Worm (Caenorhabditis elegans): Measurements from ENCODE around the gene F54F2.14.

Gene F54F2.14

ce11 chrIII:8769253-8769652, 22.1 kb upstream of the F54F2.14 start, which contains the start of gene K02D10.1 (continued):
- TF ChIP-seq ama-1 (optimal IDR thresholded peaks at IDR 0.05) (peak; percentile 64), lsy-2 (tag; optimal IDR thresholded peaks at IDR 0.05) (peak in 1 of 2 experiments; percentile 1), daf-8 (GFP tag; IDR thresholded peaks at IDR 0.05) (no peak)

- TF ChIP-seq hlh-11 (tag; optimal IDR thresholded peaks at IDR 0.05), result peak; percentile 15
- TF ChIP-seq mep-1 (tag; optimal IDR thresholded peaks at IDR 0.05), result no peak
- no peak for TF ChIP-seq nhr-48 (tag; optimal IDR thresholded peaks at IDR 0.05)
- 0 out of 2 replicates have a peak, but pooled peaks have one; percentile 43 for TF ChIP-seq Y105C5A.15 (GFP tag; IDR thresholded peaks at IDR 0.05)
- no peak for TF ChIP-seq ZK546.5 (tag; optimal IDR thresholded peaks at IDR 0.05)
Observed at ce11 chrIII:8770243-8770642, 21.1 kb upstream of the F54F2.14 start.

DNA sequence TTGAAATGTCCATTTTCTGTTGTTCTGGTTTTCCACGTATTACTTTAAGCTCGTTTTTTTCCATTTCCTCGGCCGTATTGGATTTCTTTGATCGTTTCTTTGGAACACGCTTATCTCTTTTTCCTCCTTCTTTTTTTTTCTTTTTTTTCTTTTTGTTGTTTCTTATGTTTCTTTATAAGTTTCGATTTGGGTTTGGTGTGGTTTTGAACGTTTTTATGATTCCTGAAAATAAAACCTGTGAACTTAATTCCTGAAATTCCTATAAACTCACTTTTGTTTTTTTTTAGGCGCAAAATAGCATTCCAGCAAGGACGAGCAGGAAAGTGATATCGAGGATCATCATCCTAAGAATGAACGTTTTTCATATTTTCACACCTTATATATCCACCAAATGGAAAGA, 20.2 kb upstream of the F54F2.14 start, which contains the start of gene K02D10.2:
K02D10.2 (minus strand) TSS at position 101 of the 400 bp plus-strand sequence.
- TF ChIP-seq mep-1 (tag; optimal IDR thresholded peaks at IDR 0.05) (no peak), spr-1 (tag; optimal IDR thresholded peaks at IDR 0.05) (no peak), zip-2 (tag; optimal IDR thresholded peaks at IDR 0.05) (no peak), hlh-11 (tag; optimal IDR thresholded peaks at IDR 0.05) (no peak), ztf-11 (tag; optimal IDR thresholded peaks at IDR 0.05) (no peak), pqm-1 (tag; optimal IDR thresholded peaks at IDR 0.05) (no peak), ctbp-1 (GFP tag; IDR thresholded peaks at IDR 0.05) (no peak), lin-15B (tag; optimal IDR thresholded peaks at IDR 0.05) (no peak), mdt-29 (GFP tag; IDR thresholded peaks at IDR 0.05) (no peak), dmd-8 (GFP tag; IDR thresholded peaks at IDR 0.05) (no peak), nhr-102 (tag; optimal IDR thresholded peaks at IDR 0.05) (no peak), lin-38 (GFP tag; IDR thresholded peaks at IDR 0.05) (no peak), mxl-2 (GFP tag; conservative IDR thresholded peaks at IDR 0.05) (no peak), nhr-11 (tag; optimal IDR thresholded peaks at IDR 0.05) (no peak), aha-1 (tag) (no peak)

ce11 chrIII:8771851-8772250, 19.5 kb upstream of the F54F2.14 start, which contains the start of gene K02D10.3:
TSS of gene K02D10.3 (minus strand) at chrIII:8771951.
- TF ChIP-seq mxl-3 (GFP tag; optimal IDR thresholded peaks at IDR 0.05) (no peak), pha-4 (GFP tag; IDR thresholded peaks at IDR 0.05) (no peak), pha-4 (tag; optimal IDR thresholded peaks at IDR 0.05) (no peak), vab-7 (GFP tag; IDR thresholded peaks at IDR 0.05) (no peak), duxl-1 (tag; optimal IDR thresholded peaks at IDR 0.05; ENCODE audit: poor library complexity) (no peak), zfp-2 (tag; optimal IDR thresholded peaks at IDR 0.05) (no peak), aha-1 (tag) (no peak), Y5F2A.4 (GFP tag; optimal IDR thresholded peaks at IDR 0.05) (no peak), F10B5.3 (tag; optimal IDR thresholded peaks at IDR 0.05) (no peak), lin-29 (GFP tag; IDR thresholded peaks at IDR 0.05) (no peak), nhr-76 (tag; optimal IDR thresholded peaks at IDR 0.05) (no peak), ama-1 (optimal IDR thresholded peaks at IDR 0.05) (no peak)

DNA sequence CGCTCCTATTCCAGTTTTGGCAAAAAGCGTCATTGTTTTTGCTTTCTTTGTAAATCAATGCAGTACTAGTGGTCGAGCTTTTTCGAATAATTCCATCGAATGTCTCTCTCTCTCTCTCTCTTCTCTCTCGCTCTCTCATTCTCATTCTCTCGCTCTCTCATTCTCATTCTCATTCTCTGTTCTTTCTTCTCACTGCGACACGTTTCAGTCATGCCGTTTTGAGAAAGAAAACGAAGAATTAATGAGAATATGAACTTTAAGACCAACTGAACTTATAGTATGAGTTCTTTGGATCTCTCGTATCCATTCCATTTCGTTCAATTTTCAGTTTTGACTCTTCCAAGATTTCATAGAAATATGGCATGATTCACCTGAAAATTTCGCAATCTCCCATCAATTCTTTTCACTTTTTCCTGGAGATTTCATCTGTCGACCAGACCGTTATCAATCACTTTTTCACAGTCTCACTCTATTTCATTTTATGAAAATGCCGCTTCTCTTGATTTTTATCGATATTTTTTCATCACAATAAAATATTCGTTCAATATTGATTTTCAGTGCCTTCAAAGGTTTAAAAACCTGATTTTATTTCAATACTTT, 18.8 kb upstream of the F54F2.14 start:
- TF ChIP-seq aha-1 (tag), result peak; percentile 28
- TF ChIP-seq lin-39 (tag; optimal IDR thresholded peaks at IDR 0.05), result no peak
- TF ChIP-seq hlh-11 (tag; optimal IDR thresholded peaks at IDR 0.05), result peak; percentile 48
- TF ChIP-seq nhr-48 (tag; optimal IDR thresholded peaks at IDR 0.05), result peak; percentile 10
- TF ChIP-seq nhr-11 (tag; optimal IDR thresholded peaks at IDR 0.05), result peak; percentile 5
- TF ChIP-seq mxl-3 (GFP tag; optimal IDR thresholded peaks at IDR 0.05), result peak; percentile 85
- peak; percentile 21; the same call in 1 of the 2 replicates for TF ChIP-seq dmd-6 (GFP tag; IDR thresholded peaks at IDR 0.05)
- no peak for TF ChIP-seq pha-4 (GFP tag; IDR thresholded peaks at IDR 0.05)
- no peak for TF ChIP-seq pha-4 (tag; optimal IDR thresholded peaks at IDR 0.05)
